Fruit fly (Drosophila melanogaster): Measurements from ENCODE around the gene Alp1.

The Alp1 gene

DNA sequence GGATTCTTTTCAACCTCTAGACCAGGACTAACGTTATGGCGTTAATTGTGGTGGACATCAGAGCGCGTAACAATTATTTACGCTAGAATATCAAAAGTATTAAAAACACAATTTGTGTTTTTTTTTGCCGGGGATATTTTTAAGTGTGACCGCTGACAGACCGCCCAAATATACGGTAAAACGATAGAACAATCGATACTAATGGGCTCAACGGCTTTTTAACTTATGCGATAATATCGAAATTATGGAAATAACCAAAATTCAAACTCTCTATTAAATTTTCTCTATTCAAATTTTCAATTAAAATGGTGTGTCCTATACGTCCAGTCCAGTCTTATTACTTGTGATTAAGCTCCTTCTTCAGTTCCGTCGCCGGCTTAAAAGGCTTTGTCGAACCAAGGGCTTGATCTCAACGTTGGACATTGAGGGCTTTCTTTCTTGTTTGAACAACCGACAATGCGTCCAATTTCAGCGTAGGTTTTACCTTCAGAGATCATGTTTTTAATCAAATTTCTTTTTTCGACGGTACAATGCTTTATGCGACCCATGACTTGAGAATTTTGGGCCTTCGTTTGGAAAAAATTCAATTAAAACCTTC, 3.3 kb downstream of the Alp1 start, which contains the start of gene CG5664 (continued):
- TF ChIP-seq aop (GFP tag; IDR thresholded peaks at IDR 0.05), result no peak
- no peak for TF ChIP-seq cas (GFP tag; IDR thresholded peaks at IDR 0.05)
- TF ChIP-seq Oli (tag; optimal IDR thresholded peaks at IDR 0.05), result no peak
- TF ChIP-seq CG15011 (GFP tag; optimal IDR thresholded peaks at IDR 0.05), result no peak
- TF ChIP-seq Optix (GFP tag; IDR thresholded peaks at IDR 0.05), result no peak
- peak; percentile 79 for TF ChIP-seq bbx (GFP tag; IDR thresholded peaks at IDR 0.05; ENCODE audit: partially characterized antibody)
- no peak for TF ChIP-seq CG15601 (tag; optimal IDR thresholded peaks at IDR 0.05)
- no peak for TF ChIP-seq slbo (GFP tag; IDR thresholded peaks at IDR 0.05)
- no peak for TF ChIP-seq CG6854 (GFP tag; optimal IDR thresholded peaks at IDR 0.05)
- no peak for TF ChIP-seq fu2 (GFP tag; optimal IDR thresholded peaks at IDR 0.05)
- no peak for TF ChIP-seq CG32772 (GFP tag; IDR thresholded peaks at IDR 0.05)
- TF ChIP-seq CG8290 (GFP tag; optimal IDR thresholded peaks at IDR 0.05), result no peak
- TF ChIP-seq CG8290 (tag; optimal IDR thresholded peaks at IDR 0.05), result no peak
- TF ChIP-seq phol (tag; optimal IDR thresholded peaks at IDR 0.05), result no peak
- TF ChIP-seq CG10431 (GFP tag; optimal IDR thresholded peaks at IDR 0.05), result no peak
- no peak for TF ChIP-seq Dad (GFP tag; optimal IDR thresholded peaks at IDR 0.05)
- no peak for TF ChIP-seq CTCF (GFP tag; optimal IDR thresholded peaks at IDR 0.05)
- peak; percentile 78 for TF ChIP-seq Ets65A (GFP tag)
- TF ChIP-seq ATbp (GFP tag; optimal IDR thresholded peaks at IDR 0.05), result no peak
- no peak for TF ChIP-seq CG1832 (GFP tag; optimal IDR thresholded peaks at IDR 0.05)
- peak; percentile 80 for TF ChIP-seq CG6791 (GFP tag; IDR thresholded peaks at IDR 0.05; ENCODE audit: partially characterized antibody)
- TF ChIP-seq pzg (GFP tag; optimal IDR thresholded peaks at IDR 0.05), result peak; percentile 56
- no peak for TF ChIP-seq CG31388 (GFP tag; optimal IDR thresholded peaks at IDR 0.05)
- no peak for TF ChIP-seq CG10654 (GFP tag; optimal IDR thresholded peaks at IDR 0.05)
- no peak for TF ChIP-seq CG32532 (GFP tag; IDR thresholded peaks at IDR 0.05)
- TF ChIP-seq Hand (GFP tag; optimal IDR thresholded peaks at IDR 0.05), result no peak
- TF ChIP-seq pita (GFP tag; optimal IDR thresholded peaks at IDR 0.05), result no peak
- no peak for TF ChIP-seq Six4 (GFP tag; optimal IDR thresholded peaks at IDR 0.05)
- TF ChIP-seq CG2116 (GFP tag; optimal IDR thresholded peaks at IDR 0.05), result peak; percentile 40
- no peak for TF ChIP-seq Hmr (GFP tag; optimal IDR thresholded peaks at IDR 0.05)
- no peak for TF ChIP-seq Atf-2 (GFP tag; optimal IDR thresholded peaks at IDR 0.05)
- no peak for TF ChIP-seq ssp (GFP tag; IDR thresholded peaks at IDR 0.05)
- no peak for TF ChIP-seq CG31441 (GFP tag; IDR thresholded peaks at IDR 0.05)
- peak; percentile 52 for TF ChIP-seq stwl (tag; optimal IDR thresholded peaks at IDR 0.05)
- peak; percentile 68 for TF ChIP-seq tna (GFP tag; IDR thresholded peaks at IDR 0.05; ENCODE audit: partially characterized antibody)
- no peak for TF ChIP-seq Aef1 (GFP tag; IDR thresholded peaks at IDR 0.05)
- TF ChIP-seq MESR4 (GFP tag; optimal IDR thresholded peaks at IDR 0.05), result peak; percentile 2
- no peak for TF ChIP-seq oc (tag; optimal IDR thresholded peaks at IDR 0.05)
- no peak for TF ChIP-seq CG3407 (GFP tag; optimal IDR thresholded peaks at IDR 0.05)
- no peak for TF ChIP-seq Spps (tag; optimal IDR thresholded peaks at IDR 0.05)
- TF ChIP-seq Rfx (GFP tag; IDR thresholded peaks at IDR 0.05), result no peak
- peak; percentile 86 for TF ChIP-seq Scr (GFP tag; IDR thresholded peaks at IDR 0.05; ENCODE audit: partially characterized antibody)
- TF ChIP-seq CG6254 (GFP tag; optimal IDR thresholded peaks at IDR 0.05), result no peak
- TF ChIP-seq CG14014 (GFP tag; IDR thresholded peaks at IDR 0.05), result no peak
- TF ChIP-seq Hr3 (GFP tag; optimal IDR thresholded peaks at IDR 0.05), result no peak
- TF ChIP-seq ERR (GFP tag; optimal IDR thresholded peaks at IDR 0.05), result no peak
- peak; percentile 80; the same call in 2 of the 3 replicates for TF ChIP-seq Opbp (GFP tag; IDR thresholded peaks at IDR 0.05; ENCODE audit: partially characterized antibody)
- no peak for TF ChIP-seq Mad (GFP tag; optimal IDR thresholded peaks at IDR 0.05)
- no peak for TF ChIP-seq fd96Cb (tag; optimal IDR thresholded peaks at IDR 0.05)
- 0 out of 3 replicates have a peak, but pooled peaks have one; percentile 54 for TF ChIP-seq CG14860 (GFP tag; IDR thresholded peaks at IDR 0.05; ENCODE audit: partially characterized antibody)
- TF ChIP-seq vnd (GFP tag; IDR thresholded peaks at IDR 0.05; ENCODE audit: partially characterized antibody), result peak; percentile 69

Measured in whole organism, embryonic.